Fruit fly (Drosophila melanogaster) S2 (cell line): Measurements from ENCODE around the gene nAChRbeta1.

Source experiments
- CG8478 ChIP-seq: fragments of >200 bp; optimal IDR thresholded peaks from 2 replicates; lab custom pipeline; 2018
- CTCF ChIP-seq, 2 experiments: fragments of >200 bp; optimal IDR thresholded peaks; 2 replicates each; lab custom pipeline; 2018

dm6 chr3L:4446273-4446672 lies 17.1 kb downstream of the nAChRbeta1 start, which contains the start of gene CG12607:
- no peak for TF ChIP-seq CG8478 (lab: Kevin White, UChicago)
- no peak for TF ChIP-seq CTCF (optimal IDR thresholded peaks at IDR 0.05; lab: Kevin White, UChicago)
